Worm (Caenorhabditis elegans) whole organism, dauer: ENCODE results near the gene F58F9.4.

Source experiments
- unc-62 ChIP-seq: sonication (generic microtip); optimal IDR thresholded peaks from 2 replicates; lab custom pipeline; 2017; ENCODE audit warnings: missing biosample characterization, missing genetic modification reagents, missing genetic modification characterization

F58F9.4 gene

DNA sequence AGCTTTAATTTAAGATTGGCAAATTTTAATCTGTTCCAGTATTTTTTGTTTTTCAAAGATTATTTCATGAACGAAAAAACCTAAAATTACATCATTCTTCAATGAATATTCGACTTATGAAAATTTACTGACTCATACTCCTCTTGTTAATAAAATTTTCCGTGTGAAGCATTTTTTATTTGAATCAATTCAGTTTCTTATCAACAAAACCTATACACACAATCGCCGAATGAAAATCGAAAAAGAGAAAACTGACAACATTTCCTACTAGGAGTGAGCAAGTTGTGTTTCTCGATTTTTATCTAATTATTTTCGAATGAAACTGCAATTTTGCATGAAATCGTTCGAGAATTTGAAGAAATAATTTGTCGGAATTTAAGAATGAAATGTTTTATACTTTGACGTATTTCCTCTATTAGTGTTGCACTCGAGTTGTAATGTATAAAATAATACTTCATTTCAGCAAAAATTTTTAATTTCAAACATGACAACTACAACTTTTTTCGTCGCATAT, at the start of gene F58F9.4:
Gene F58F9.4, plus strand, starts transcription at position 464 of the 514 bp plus-strand sequence.
- no peak for TF ChIP-seq unc-62

DNA sequence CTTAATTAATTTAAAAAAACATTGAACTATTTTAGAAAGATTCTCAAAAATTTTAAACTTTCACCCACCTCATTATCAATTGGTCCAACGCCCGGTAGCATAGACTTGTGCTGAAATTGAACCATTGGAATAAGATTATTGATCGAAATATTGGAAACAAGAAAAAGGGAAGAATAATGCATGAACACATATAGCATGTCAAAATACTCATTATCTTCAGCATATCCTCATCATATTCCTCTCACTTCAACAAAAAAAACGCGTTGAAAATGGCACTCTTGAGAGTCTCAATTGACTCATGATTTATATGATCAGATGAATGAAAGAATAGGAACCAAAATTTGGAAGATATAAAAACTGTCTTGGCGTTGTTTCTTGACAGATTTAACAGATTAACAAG, 47.1 kb upstream of the F58F9.4 start, which contains the start of gene unc-77:
Gene unc-77, minus strand, starts transcription at position 101 of the 400 bp plus-strand sequence.
- no peak for TF ChIP-seq unc-62

DNA sequence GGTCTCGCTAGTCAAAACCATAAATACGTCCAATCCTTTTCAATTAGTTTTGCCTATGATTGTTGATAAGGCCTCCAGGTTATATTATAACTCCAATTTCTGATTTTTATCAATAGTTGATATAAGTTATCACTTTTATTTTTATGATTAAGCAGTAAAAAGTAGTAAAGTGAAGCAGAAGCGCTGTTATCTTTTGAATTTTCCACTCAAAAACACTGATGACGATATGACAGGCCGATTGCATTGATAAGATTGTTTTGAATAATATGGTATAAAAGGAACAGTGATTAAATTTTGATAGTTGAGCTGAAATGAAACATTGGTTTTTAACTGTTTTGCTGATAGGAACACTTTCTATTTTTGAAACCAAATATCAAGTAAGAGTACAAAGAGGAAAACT, 45.2 kb upstream of the F58F9.4 start, which contains the start of gene asp-9:
Gene asp-9, plus strand, starts transcription at position 312 of the 400 bp plus-strand sequence.
- TF ChIP-seq unc-62, result no peak

DNA sequence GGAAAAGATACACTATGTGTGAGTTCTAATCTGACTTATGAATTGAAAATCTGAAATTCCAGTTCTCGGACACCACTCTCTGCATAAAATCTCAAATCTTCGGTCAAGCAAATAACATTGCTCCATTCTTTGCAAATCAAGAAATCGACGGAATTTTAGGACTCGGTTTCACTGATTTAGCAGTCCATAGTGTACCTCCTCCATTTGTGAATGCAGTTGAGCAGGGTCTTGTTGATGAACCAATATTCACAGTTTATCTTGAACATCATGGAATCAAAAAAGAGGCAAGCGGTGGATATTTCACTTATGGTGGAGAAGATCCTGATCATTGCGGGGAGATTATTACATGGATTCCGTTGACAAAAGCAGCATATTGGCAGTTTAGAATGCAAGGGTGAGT, 43.7 kb upstream of the F58F9.4 start:
- no peak for TF ChIP-seq unc-62

DNA sequence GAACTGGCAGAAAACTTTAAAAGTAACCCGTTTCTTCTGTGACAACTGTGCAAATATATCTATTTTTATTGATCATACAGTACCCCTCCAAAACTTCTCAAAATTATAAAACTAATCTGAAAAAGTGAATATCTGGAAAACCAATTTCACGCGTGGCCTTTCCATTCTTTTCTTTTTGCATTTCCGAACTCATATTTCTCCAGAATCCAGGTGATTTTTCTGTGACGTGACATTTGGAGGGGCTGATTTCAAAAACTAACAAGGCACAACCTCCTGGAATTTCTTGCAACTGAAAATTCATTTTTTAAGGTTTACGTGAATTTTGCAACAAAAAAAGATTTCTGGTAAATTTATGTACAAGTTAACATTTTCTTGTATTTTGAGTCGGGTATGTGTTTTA, 30.6 kb upstream of the F58F9.4 start:
- no peak for TF ChIP-seq unc-62

DNA sequence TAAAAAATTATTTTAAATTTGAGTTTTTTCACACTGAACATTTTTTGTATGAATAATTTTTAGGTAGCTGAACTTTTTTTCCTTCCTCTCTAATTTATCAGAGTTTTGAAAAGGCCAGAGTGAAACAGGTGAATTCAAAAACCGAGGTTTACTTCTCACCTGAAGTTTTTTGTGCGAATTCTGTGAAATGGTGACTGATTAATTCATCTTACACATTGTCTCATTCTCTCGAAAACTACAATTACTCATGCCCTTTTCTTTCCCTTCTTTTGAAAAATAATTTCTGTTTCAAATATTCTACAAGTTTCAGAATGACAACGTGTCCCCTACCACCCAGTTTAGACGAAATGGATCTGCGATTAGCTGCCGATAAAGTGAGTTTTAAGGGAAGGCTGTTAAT, 29.1 kb upstream of the F58F9.4 start, which contains the start of gene tkr-2:
Gene tkr-2, plus strand, starts transcription at position 301 of the 400 bp plus-strand sequence.
- TF ChIP-seq unc-62, result no peak

DNA sequence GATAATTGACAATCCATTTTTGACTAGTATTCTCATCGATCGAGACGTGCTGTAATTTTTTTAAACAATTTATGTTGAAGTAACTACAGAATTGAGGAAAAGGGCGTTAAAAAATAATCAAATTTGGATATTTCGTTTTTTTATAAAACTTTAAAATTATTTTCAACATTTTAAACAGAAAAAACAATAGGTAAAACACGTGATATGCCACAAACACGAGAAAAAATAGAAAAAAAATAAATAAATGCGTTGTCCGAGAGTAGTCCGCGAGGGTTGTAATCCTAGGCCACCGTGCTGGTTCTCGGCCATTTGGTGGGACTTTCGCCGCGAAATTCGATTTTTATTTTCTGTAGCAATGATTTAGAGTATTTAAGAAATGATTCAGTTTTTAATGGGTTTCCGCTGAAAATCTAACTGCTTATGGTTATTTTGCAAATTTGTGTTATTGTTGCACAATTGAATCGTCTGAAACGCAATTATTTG, 24.5 kb upstream of the F58F9.4 start, which contains the start of gene C49A9.10:
Gene C49A9.10, minus strand, starts transcription at position 51 of the 483 bp plus-strand sequence.
- no peak for TF ChIP-seq unc-62

DNA sequence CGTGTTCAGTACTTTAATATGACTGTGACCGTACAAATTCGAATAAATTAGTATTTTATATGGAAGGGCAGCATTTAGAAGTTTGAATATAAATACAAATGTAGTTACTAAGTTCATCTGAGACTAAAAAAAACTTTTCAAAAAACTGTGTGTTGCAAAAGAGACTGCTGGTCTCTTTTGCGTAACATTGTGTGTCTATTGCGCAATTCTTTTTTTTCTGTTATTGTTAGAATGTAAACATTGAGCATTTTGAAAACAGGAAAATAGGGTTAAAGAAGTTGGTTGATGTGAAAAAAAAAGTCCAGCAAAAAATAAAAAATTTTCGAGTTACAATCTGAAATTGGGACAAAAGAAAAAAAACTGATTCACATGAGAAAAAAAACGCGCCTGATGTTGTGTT, 21.5 kb upstream of the F58F9.4 start:
- no peak for TF ChIP-seq unc-62

DNA sequence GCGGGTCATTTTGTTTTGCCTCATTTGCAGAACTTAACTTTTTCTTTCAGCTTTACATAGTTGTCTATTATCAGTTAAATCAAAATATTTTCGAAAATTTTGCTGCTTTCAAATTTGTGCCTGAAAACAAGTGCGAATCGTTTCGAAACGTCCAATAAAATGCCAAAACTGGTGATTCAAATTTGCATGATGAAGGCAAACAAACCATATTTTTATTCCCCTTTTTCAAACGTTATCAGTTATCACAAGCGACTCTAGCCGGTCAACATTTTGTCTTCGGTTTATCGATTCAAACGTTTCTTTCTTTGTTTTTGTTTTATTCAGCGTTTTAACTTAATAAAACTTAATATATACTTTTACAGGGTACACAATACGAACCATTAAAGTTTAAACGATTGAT, 20.2 kb upstream of the F58F9.4 start, which contains the start of the genes ugt-24 and C49A9.6:
Gene ugt-24, minus strand, starts transcription at position 147 of the 400 bp plus-strand sequence.
Gene C49A9.6, plus strand, starts transcription at position 363 of the 400 bp plus-strand sequence.
- TF ChIP-seq unc-62, result no peak

DNA sequence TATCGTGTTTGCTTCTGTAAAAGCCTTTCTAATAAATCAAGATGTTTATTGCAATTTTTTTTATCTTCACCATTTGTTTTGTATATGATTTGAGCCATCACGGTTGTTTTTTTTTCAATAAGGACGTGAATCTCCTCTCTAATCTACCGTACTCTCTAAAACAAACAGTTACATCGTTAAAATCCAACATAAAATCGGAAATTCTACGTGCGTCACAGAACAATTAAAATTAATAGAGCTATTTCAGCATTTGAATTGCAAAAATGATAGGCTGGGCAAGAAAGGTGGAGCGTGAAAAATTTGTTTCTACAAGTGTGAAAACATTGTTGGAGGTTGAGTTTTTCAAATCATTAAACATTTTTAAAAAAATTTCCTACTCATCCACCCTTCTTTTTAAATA, 17.4 kb upstream of the F58F9.4 start, which contains the start of gene C49A9.5:
Gene C49A9.5, plus strand, starts transcription at position 271 of the 400 bp plus-strand sequence.
- TF ChIP-seq unc-62, result no peak

DNA sequence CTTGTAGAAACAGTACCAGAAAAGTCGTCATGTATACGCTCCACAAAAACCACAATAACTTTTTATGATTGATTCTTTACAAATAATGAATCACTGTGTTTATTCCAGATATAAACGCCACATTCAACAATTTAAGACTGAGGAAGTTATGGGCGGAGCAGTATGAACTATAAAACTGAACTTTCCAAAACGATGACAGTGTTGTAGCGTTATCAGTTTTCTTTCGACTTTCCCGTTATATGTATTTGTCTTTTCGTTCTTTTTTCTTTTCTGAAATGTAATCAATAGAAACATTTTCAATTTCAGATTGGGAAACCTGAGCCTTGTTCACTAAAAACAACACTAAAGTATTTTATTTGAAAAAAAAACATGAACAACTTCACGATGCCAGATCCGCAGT, 13.8 kb upstream of the F58F9.4 start, which contains the start of gene C49A9.9:
Gene C49A9.9, plus strand, starts transcription at position 307 of the 400 bp plus-strand sequence.
- no peak for TF ChIP-seq unc-62

DNA sequence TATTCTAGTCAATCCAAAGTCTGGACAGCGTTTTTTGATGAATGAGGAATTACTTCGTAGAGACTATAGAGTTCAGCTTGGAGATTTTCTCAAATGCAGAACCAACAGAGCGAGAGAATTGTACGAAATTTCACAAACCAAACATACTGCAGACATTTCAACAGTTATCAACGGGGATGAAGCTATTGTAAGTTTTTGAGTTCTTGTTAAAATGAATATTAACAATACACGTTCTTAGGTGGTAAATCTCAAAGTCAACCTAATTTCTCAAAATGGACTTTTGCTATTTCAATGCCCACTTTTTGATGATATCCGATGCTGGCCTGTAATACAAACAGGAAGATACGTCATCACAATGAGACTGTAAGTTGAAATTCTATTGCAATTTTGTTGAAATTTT, 13.3 kb upstream of the F58F9.4 start:
- no peak for TF ChIP-seq unc-62

DNA sequence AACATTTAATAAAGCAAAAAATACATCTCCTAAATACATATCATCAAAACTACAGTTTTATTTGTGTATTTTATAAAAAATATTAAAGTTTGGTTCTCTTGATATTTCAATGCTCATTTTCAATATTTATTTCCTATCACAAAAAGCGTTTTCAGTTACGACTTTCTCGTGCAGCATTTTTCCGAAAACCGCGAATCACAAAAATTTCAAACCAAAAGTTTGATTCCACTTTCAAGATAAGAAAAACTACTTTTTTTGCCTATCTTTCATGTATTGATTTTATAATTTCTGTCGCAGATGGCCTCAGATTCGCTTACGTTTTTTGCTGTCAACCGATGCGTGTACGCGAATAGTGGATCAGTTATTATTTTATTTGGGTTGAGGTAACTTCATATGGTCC, 11.4 kb upstream of the F58F9.4 start, which contains the start of gene C49A9.4:
Gene C49A9.4, plus strand, starts transcription at position 265 of the 400 bp plus-strand sequence.
- no peak for TF ChIP-seq unc-62

DNA sequence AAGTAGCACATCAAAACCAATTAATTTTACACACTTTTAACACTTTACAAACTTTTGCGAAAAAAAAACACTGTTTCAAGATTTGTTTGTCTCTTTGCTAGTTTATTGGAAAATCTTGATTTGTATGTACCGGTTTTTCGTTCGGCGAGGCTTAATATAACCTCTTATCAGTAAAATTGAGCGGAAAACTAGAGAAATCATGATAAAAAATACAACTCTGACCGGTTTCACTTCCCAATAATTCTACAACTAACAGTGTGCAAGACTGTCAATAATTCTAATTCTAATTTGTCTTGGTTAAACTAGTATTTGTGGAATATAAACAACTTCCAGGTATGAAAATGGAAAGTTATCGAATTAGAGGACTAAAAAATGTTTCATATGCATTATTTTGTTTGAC, 8.9 kb upstream of the F58F9.4 start, which contains the start of gene C49A9.3:
Gene C49A9.3, plus strand, starts transcription at position 212 of the 400 bp plus-strand sequence.
- TF ChIP-seq unc-62, result no peak

DNA sequence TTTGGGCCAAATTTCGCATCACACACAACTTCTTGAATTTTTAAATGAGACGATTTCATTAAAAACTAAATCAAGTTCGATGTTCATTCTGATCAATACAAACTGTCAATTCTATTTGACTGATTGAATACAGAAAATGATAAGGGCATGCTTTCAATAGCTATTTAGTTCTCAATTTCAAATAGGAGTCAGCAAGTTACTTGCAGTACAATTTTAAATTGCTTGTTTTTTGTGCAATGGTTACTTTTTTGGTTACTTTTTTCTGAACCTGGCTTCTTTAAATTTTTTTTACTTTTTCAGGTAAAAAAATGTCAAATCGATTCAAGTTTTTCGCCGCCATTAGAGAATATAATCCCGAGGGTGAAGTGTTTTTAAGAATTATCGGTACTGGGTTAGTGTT, 5.7 kb upstream of the F58F9.4 start, which contains the start of gene C49A9.2:
Gene C49A9.2, plus strand, starts transcription at position 301 of the 400 bp plus-strand sequence.
- no peak for TF ChIP-seq unc-62

DNA sequence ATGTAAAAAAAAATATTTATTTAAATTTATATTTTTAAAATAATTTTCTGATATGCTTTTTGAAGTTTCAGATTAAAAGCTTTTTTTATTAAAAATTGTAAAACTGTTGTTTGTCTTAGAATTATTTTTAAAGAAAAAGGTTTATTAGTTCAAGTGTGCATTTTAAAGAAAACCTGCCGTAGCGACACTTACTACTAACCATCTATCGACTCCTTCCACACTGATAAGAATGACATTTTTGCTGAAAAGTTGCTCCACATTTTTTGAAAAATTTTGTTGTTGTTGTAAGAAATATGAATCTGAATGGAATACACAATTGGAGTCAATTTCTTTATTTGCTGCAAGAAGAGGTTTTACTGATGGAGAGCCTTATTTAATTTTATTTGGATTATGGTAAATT, 2.8 kb upstream of the F58F9.4 start, which contains the start of gene C49A9.1:
Gene C49A9.1, plus strand, starts transcription at position 217 of the 400 bp plus-strand sequence.
- TF ChIP-seq unc-62, result no peak

DNA sequence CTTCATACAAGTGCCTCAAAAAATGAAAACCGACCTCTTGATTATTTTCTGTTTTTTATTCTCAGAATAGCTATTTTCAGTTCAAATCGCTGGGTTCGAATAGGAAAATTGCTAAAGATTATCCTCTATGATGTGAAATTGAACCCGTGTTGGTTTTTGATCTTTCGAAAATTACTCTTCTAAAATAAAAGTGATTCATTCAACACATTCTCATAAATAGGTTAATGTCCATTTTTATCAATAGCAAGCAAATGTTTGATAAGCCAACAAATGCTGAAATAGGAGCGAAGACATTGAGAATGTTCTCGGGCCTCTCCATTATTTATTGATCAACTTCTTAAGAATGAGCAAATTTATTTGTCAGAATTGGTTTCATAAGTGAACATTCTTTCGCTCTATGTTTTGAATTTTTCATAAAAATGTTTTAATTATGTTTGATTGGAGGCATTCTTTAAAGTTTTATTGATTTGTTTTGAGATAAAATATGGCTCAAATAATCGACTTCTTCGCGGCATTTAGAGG, 2.0 kb downstream of the F58F9.4 start, which contains the start of gene F58F9.3:
Gene F58F9.3, plus strand, starts transcription at position 472 of the 522 bp plus-strand sequence.
- no peak for TF ChIP-seq unc-62
